Fruit fly (Drosophila melanogaster) whole organism, adult: ENCODE results near the gene Ser7.

Source experiments
- CG11617 ChIP-seq: fragments of 200-800 bp; sonication (Bioruptor generic); optimal IDR thresholded peaks from 2 replicates; lab custom pipeline; 2017; ENCODE audit warnings: mild to moderate bottlenecking, missing biosample characterization, missing genetic modification reagents, missing genetic modification characterization
- CG5204 ChIP-seq: fragments of 200-800 bp; sonication (Bioruptor generic); optimal IDR thresholded peaks from 2 replicates; lab custom pipeline; 2016; ENCODE audit warnings: missing biosample characterization, missing genetic modification characterization
- CG7045 ChIP-seq: fragments of 200-800 bp; sonication (Bioruptor generic); optimal IDR thresholded peaks from 2 replicates; lab custom pipeline; 2017; ENCODE audit warnings: missing biosample characterization, mild to moderate bottlenecking, missing genetic modification characterization
- Clk ChIP-seq: fragments of 200-800 bp; sonication (Bioruptor generic); optimal IDR thresholded peaks from 2 replicates; lab custom pipeline; 2017; ENCODE audit warnings: missing biosample characterization, missing genetic modification characterization
- Hr96 ChIP-seq: fragments of 200-800 bp; sonication (Bioruptor generic); optimal IDR thresholded peaks from 2 replicates; lab custom pipeline; 2016; ENCODE audit warnings: missing biosample characterization, missing genetic modification characterization
- cic ChIP-seq: fragments of 200-800 bp; sonication (Bioruptor generic); optimal IDR thresholded peaks from 2 replicates; lab custom pipeline; 2017; ENCODE audit warnings: missing biosample characterization, mild to moderate bottlenecking, missing genetic modification characterization, moderate library complexity
- pad ChIP-seq: fragments of 200-800 bp; sonication (Bioruptor generic); optimal IDR thresholded peaks from 3 replicates; lab custom pipeline; 2017; ENCODE audit warnings: missing biosample characterization, missing genetic modification characterization, mild to moderate bottlenecking, moderate library complexity, missing genetic modification reagents
- tj ChIP-seq: fragments of 200-800 bp; sonication (Bioruptor generic); optimal IDR thresholded peaks from 3 replicates; lab custom pipeline; 2017; ENCODE audit warnings: missing biosample characterization, mild to moderate bottlenecking, missing genetic modification characterization, moderate library complexity
- toe ChIP-seq: fragments of 200-800 bp; sonication (Bioruptor generic); optimal IDR thresholded peaks from 2 replicates; lab custom pipeline; 2016; ENCODE audit warnings: missing biosample characterization, missing genetic modification characterization

- TF ChIP-seq Hr96 (GFP tag; lab: Kevin White, UChicago) (no peak), CG7045 (GFP tag; lab: Kevin White, UChicago) (no peak), pad (GFP tag; lab: Kevin White, UChicago) (no peak), tj (GFP tag; lab: Kevin White, UChicago) (no peak), toe (no peak), Clk (GFP tag; lab: Kevin White, UChicago) (no peak), cic (GFP tag; lab: Kevin White, UChicago) (no peak), CG5204 (GFP tag; lab: Kevin White, UChicago) (no peak), CG11617 (GFP tag; lab: Kevin White, UChicago) (no peak)
Measured at dm6 chrX:9833028-9833427, 32.0 kb upstream of the Ser7 start.
